Worm (Caenorhabditis elegans) whole organism, dauer: ENCODE results near the gene Y69H2.10.

Source experiments
- unc-62 ChIP-seq: sonication (generic microtip); optimal IDR thresholded peaks from 2 replicates; lab custom pipeline; 2017; ENCODE audit warnings: missing biosample characterization, missing genetic modification reagents, missing genetic modification characterization

Gene Y69H2.10

ce11 chrV:18658914-18659313 is 11.2 kb upstream of the Y69H2.10 start:
- no peak for TF ChIP-seq unc-62

ce11 chrV:18662333-18662732 is 7.8 kb upstream of the Y69H2.10 start:
- TF ChIP-seq unc-62: no peak

ce11 chrV:18664026-18664425 is 6.1 kb upstream of the Y69H2.10 start, which contains the start of gene Y69H2.3:
Gene Y69H2.3 (minus strand): TSS chrV:18664126.
- no peak for TF ChIP-seq unc-62

- TF ChIP-seq unc-62: no peak
Measured at ce11 chrV:18667179-18667578, 2.9 kb upstream of the Y69H2.10 start.

ce11 chrV:18671811-18672210 is 1.7 kb downstream of the Y69H2.10 start:
- no peak for TF ChIP-seq unc-62

ce11 chrV:18674367-18674766 is 4.2 kb downstream of the Y69H2.10 start:
- TF ChIP-seq unc-62: no peak

ce11 chrV:18684455-18684987 is 14.4 kb downstream of the Y69H2.10 start, which contains the start of gene Y69H2.17:
Gene Y69H2.17 (plus strand): TSS chrV:18684937.
- TF ChIP-seq unc-62: no peak

- no peak for TF ChIP-seq unc-62
Measured at ce11 chrV:18687361-18687760, 17.2 kb downstream of the Y69H2.10 start.

ce11 chrV:18689681-18690080 is 19.6 kb downstream of the Y69H2.10 start, which contains the start of the genes ubc-19 and Y69H2.7:
Gene ubc-19 (minus strand): TSS chrV:18689762.
Gene Y69H2.7 (plus strand): TSS chrV:18689989.
- no peak for TF ChIP-seq unc-62

ce11 chrV:18695469-18695868 is 25.4 kb downstream of the Y69H2.10 start:
- TF ChIP-seq unc-62: no peak

- no peak for TF ChIP-seq unc-62
Measured at ce11 chrV:18699326-18699725, 29.2 kb downstream of the Y69H2.10 start, which contains the start of gene nhr-241. Gene nhr-241 (plus strand): TSS chrV:18699451.

- no peak for TF ChIP-seq unc-62
Measured at ce11 chrV:18701306-18701705, 31.2 kb downstream of the Y69H2.10 start, which contains the start of gene Y69H2.9. Gene Y69H2.9 (plus strand): TSS chrV:18701538.

- no peak for TF ChIP-seq unc-62
Measured at ce11 chrV:18705319-18706062, 35.4 kb downstream of the Y69H2.10 start.

ce11 chrV:18706063-18706620 is 36.0 kb downstream of the Y69H2.10 start, which contains the start of gene Y17D7C.1:
Gene Y17D7C.1 (plus strand): TSS chrV:18706570.
- TF ChIP-seq unc-62: no peak

ce11 chrV:18708015-18708414 is 37.9 kb downstream of the Y69H2.10 start:
- no peak for TF ChIP-seq unc-62

- no peak for TF ChIP-seq unc-62
Measured at ce11 chrV:18709203-18709860, 39.2 kb downstream of the Y69H2.10 start, which contains the start of gene Y17D7C.6. Gene Y17D7C.6 (plus strand): TSS chrV:18709810.

- TF ChIP-seq unc-62: no peak
Measured at ce11 chrV:18710045-18710490, 40.0 kb downstream of the Y69H2.10 start.
